Worm (Caenorhabditis elegans): ENCODE data around the gene Y39C12A.9.

Gene Y39C12A.9

ce11 chrIV:12268272-12269045 lies 9.4 kb upstream of the Y39C12A.9 start, which contains the start of the genes ppm-1.H and rpl-34 (continued):
- TF ChIP-seq mab-5 (tag; optimal IDR thresholded peaks at IDR 0.05) (no peak), fos-1 (tag; optimal IDR thresholded peaks at IDR 0.05) (peak; percentile 43), ZK546.5 (tag; optimal IDR thresholded peaks at IDR 0.05) (no peak), nhr-21 (tag; optimal IDR thresholded peaks at IDR 0.05) (peak; percentile 22), ceh-82 (tag; optimal IDR thresholded peaks at IDR 0.05) (no peak), elt-3 (tag; optimal IDR thresholded peaks at IDR 0.05) (no peak), ztf-11 (tag; optimal IDR thresholded peaks at IDR 0.05) (no peak), ztf-1 (GFP tag; conservative IDR thresholded peaks at IDR 0.05) (no peak)

- TF ChIP-seq nhr-129 (tag; optimal IDR thresholded peaks at IDR 0.05), result no peak
- no peak for TF ChIP-seq elt-1 (tag; optimal IDR thresholded peaks at IDR 0.05)
- no peak for TF ChIP-seq ztf-1 (GFP tag; conservative IDR thresholded peaks at IDR 0.05)
- TF ChIP-seq alr-1 (tag; optimal IDR thresholded peaks at IDR 0.05), result no peak
- TF ChIP-seq ztf-11 (tag; optimal IDR thresholded peaks at IDR 0.05), result no peak
- no peak for TF ChIP-seq Y55F3AM.14 (GFP tag; optimal IDR thresholded peaks at IDR 0.05)
- TF ChIP-seq ceh-82 (tag; optimal IDR thresholded peaks at IDR 0.05), result no peak
- no peak for TF ChIP-seq zag-1 (tag; optimal IDR thresholded peaks at IDR 0.05)
- no peak for TF ChIP-seq peb-1 (tag; optimal IDR thresholded peaks at IDR 0.05)
- TF ChIP-seq C34F6.9 (tag; optimal IDR thresholded peaks at IDR 0.05), result no peak
- no peak for TF ChIP-seq ztf-4 (tag; optimal IDR thresholded peaks at IDR 0.05)
Observed at ce11 chrIV:12265877-12266276, 6.9 kb upstream of the Y39C12A.9 start.

ce11 chrIV:12261353-12261752 lies 2.3 kb upstream of the Y39C12A.9 start, which contains the start of gene sre-14:
Gene sre-14 (minus strand): TSS chrIV:12261453.
- TF ChIP-seq nhr-11 (tag; optimal IDR thresholded peaks at IDR 0.05) (no peak), gmeb-1 (tag; optimal IDR thresholded peaks at IDR 0.05) (no peak), ztf-4 (tag; optimal IDR thresholded peaks at IDR 0.05) (no peak), lin-11 (tag; optimal IDR thresholded peaks at IDR 0.05) (no peak), sma-9 (GFP tag; optimal IDR thresholded peaks at IDR 0.05) (no peak), sma-9 (tag; optimal IDR thresholded peaks at IDR 0.05) (no peak), crh-2 (tag; optimal IDR thresholded peaks at IDR 0.05) (no peak), nhr-25 (tag; optimal IDR thresholded peaks at IDR 0.05) (no peak), blmp-1 (tag; optimal IDR thresholded peaks at IDR 0.05; ENCODE audit: insufficient read depth) (no peak), lsy-2 (tag; optimal IDR thresholded peaks at IDR 0.05) (no peak), ztf-1 (GFP tag; conservative IDR thresholded peaks at IDR 0.05) (no peak), lin-39 (tag; optimal IDR thresholded peaks at IDR 0.05) (no peak), alr-1 (tag; optimal IDR thresholded peaks at IDR 0.05) (no peak), ztf-11 (tag; optimal IDR thresholded peaks at IDR 0.05) (no peak), unc-39 (tag; optimal IDR thresholded peaks at IDR 0.05) (no peak), Y55F3AM.14 (GFP tag; optimal IDR thresholded peaks at IDR 0.05) (no peak), mbf-1 (tag; optimal IDR thresholded peaks at IDR 0.05) (no peak), nhr-129 (tag; optimal IDR thresholded peaks at IDR 0.05) (no peak)

ce11 chrIV:12252579-12252978 lies 6.4 kb downstream of the Y39C12A.9 start, which contains the start of gene dnj-26:
Gene dnj-26 (minus strand): TSS chrIV:12252679.
- TF ChIP-seq ceh-16 (tag; optimal IDR thresholded peaks at IDR 0.05) (no peak), F13H6.1 (tag; optimal IDR thresholded peaks at IDR 0.05) (no peak), nhr-77 (tag; optimal IDR thresholded peaks at IDR 0.05) (no peak), alr-1 (tag; optimal IDR thresholded peaks at IDR 0.05) (no peak), nhr-21 (tag; optimal IDR thresholded peaks at IDR 0.05) (no peak), nhr-237 (tag; optimal IDR thresholded peaks at IDR 0.05) (no peak), sem-4 (tag; optimal IDR thresholded peaks at IDR 0.05) (no peak), nhr-10 (tag; optimal IDR thresholded peaks at IDR 0.05) (no peak), ztf-4 (tag; optimal IDR thresholded peaks at IDR 0.05) (no peak)

- no peak for TF ChIP-seq nhr-23 (tag; optimal IDR thresholded peaks at IDR 0.05)
- TF ChIP-seq mab-5 (tag; optimal IDR thresholded peaks at IDR 0.05), result no peak
- TF ChIP-seq blmp-1 (tag; optimal IDR thresholded peaks at IDR 0.05; ENCODE audit: insufficient read depth), result no peak
- TF ChIP-seq ceh-82 (tag; optimal IDR thresholded peaks at IDR 0.05), result no peak
- TF ChIP-seq ama-1 (optimal IDR thresholded peaks at IDR 0.05), result no peak
- no peak for TF ChIP-seq nhr-25 (tag; optimal IDR thresholded peaks at IDR 0.05)
- no peak for TF ChIP-seq ztf-11 (tag; optimal IDR thresholded peaks at IDR 0.05)
- no peak for TF ChIP-seq elt-3 (tag; optimal IDR thresholded peaks at IDR 0.05)
- TF ChIP-seq nhr-129 (tag; optimal IDR thresholded peaks at IDR 0.05), result no peak
- no peak for TF ChIP-seq nhr-21 (tag; optimal IDR thresholded peaks at IDR 0.05)
- TF ChIP-seq nhr-12 (tag; optimal IDR thresholded peaks at IDR 0.05), result no peak
- TF ChIP-seq peb-1 (tag; optimal IDR thresholded peaks at IDR 0.05), result no peak
- TF ChIP-seq dmd-4 (tag; optimal IDR thresholded peaks at IDR 0.05), result no peak
- no peak for TF ChIP-seq nhr-11 (tag; optimal IDR thresholded peaks at IDR 0.05)
- no peak for TF ChIP-seq unc-39 (tag; optimal IDR thresholded peaks at IDR 0.05)
- no peak for TF ChIP-seq aly-2 (tag; optimal IDR thresholded peaks at IDR 0.05)
- TF ChIP-seq mbf-1 (tag; optimal IDR thresholded peaks at IDR 0.05), result no peak
Observed at ce11 chrIV:12244706-12245105, 14.3 kb downstream of the Y39C12A.9 start, which contains the start of gene sre-15. Gene sre-15 (minus strand): TSS chrIV:12244806.

Measured in whole organism, L2 larva.